Worm (Caenorhabditis elegans): Measurements from ENCODE around the gene F08F1.4.

ce11 chrX:8428319-8428888 lies 15.2 kb downstream of the F08F1.4 start, which contains the start of gene F08F1.3:
- TF ChIP-seq ama-1 (optimal IDR thresholded peaks at IDR 0.05) = no peak
- no peak for TF ChIP-seq hmg-4 (GFP tag; optimal IDR thresholded peaks at IDR 0.05)
- TF ChIP-seq ceh-36 (tag; optimal IDR thresholded peaks at IDR 0.05) = no peak
- no peak for TF ChIP-seq F13C5.2 (tag; optimal IDR thresholded peaks at IDR 0.05)
- TF ChIP-seq hmbx-1 (tag; optimal IDR thresholded peaks at IDR 0.05) = no peak
- TF ChIP-seq flt-1 (GFP tag; IDR thresholded peaks at IDR 0.05) = no peak
- TF ChIP-seq sea-1 (GFP tag; conservative IDR thresholded peaks at IDR 0.05) = no peak
- no peak for TF ChIP-seq aly-1 (tag; optimal IDR thresholded peaks at IDR 0.05)

All from whole organism, early embryonic.